Worm (Caenorhabditis elegans) whole organism, young adult: ENCODE measurements around the gene srx-135.

Experiments used
- C06A6.2 ChIP-seq: fragments of 200-800 bp; sonication (Bioruptor generic); conservative IDR thresholded peaks from 2 replicates; pipeline ENCODE4 v1.3.6; 2022; ENCODE audit warnings: missing genetic modification characterization, missing compliant biosample characterization
- D2030.7 ChIP-seq: fragments of 200-800 bp; sonication (Bioruptor generic); IDR thresholded peaks from 2 replicates; pipeline ENCODE4 v1.3.6; 2022; ENCODE audit warnings: missing genetic modification reagents, missing genetic modification characterization, missing compliant biosample characterization
- F33H1.4 ChIP-seq: fragments of 200-800 bp; sonication (Bioruptor generic); IDR thresholded peaks from 2 replicates; pipeline ENCODE4 v1.3.6; 2022; ENCODE audit warnings: missing genetic modification reagents, missing genetic modification characterization, missing compliant biosample characterization
- F39B2.1 ChIP-seq: fragments of 200-800 bp; sonication (Bioruptor generic); IDR thresholded peaks from 2 replicates; pipeline ENCODE4 v1.3.6; 2022; ENCODE audit warnings: missing genetic modification reagents, missing genetic modification characterization, missing compliant biosample characterization
- K11D2.4 ChIP-seq: fragments of 200-800 bp; sonication (Bioruptor generic); IDR thresholded peaks from 2 replicates; pipeline ENCODE4 v1.3.6; 2022; ENCODE audit warnings: missing genetic modification reagents, missing genetic modification characterization, missing compliant biosample characterization
- Y53G8AR.9 ChIP-seq: fragments of 200-800 bp; sonication (Bioruptor generic); conservative IDR thresholded peaks from 2 replicates; pipeline ENCODE4 v1.3.6; 2022; ENCODE audit warnings: missing genetic modification reagents, missing genetic modification characterization, missing compliant biosample characterization
- Y56A3A.18 ChIP-seq: fragments of 200-800 bp; sonication (Bioruptor generic); IDR thresholded peaks from 2 replicates; pipeline ENCODE4 v1.3.6; 2022; ENCODE audit warnings: missing genetic modification reagents, missing genetic modification characterization, missing compliant biosample characterization
- Y67H2A.10 ChIP-seq: fragments of 200-800 bp; sonication (Bioruptor generic); conservative IDR thresholded peaks from 2 replicates; pipeline ENCODE4 v1.3.6; 2022; ENCODE audit warnings: missing genetic modification reagents, missing genetic modification characterization, missing compliant biosample characterization
- Y79H2A.3 ChIP-seq: fragments of 200-800 bp; sonication (Bioruptor generic); conservative IDR thresholded peaks from 2 replicates; pipeline ENCODE4 v1.3.6; 2022; ENCODE audit warnings: missing genetic modification reagents, missing genetic modification characterization, missing compliant biosample characterization
- atf-7 ChIP-seq: sonication (generic microtip); optimal IDR thresholded peaks from 2 replicates; lab custom pipeline; 2017; ENCODE audit warnings: mild to moderate bottlenecking, missing genetic modification characterization, missing compliant biosample characterization
- attf-5 ChIP-seq: fragments of 200-800 bp; sonication (Bioruptor generic); optimal IDR thresholded peaks from 2 replicates; lab custom pipeline; 2018; ENCODE audit warnings: mild to moderate bottlenecking, missing genetic modification characterization, missing compliant biosample characterization
- cebp-1 ChIP-seq, 2 experiments: fragments of 200-800 bp in 1 of 2; sonication (Bioruptor generic) in 1 of 2; sonication (generic microtip) in 1 of 2; IDR thresholded peaks in 1 of 2; optimal IDR thresholded peaks in 1 of 2; 2 replicates each; pipeline versions ENCODE4 v1.3.6 to Lab custom; 2017 to 2022; ENCODE audit warnings: missing compliant biosample characterization in 2 of 2, missing genetic modification characterization in 2 of 2, mild to moderate bottlenecking in 1 of 2, missing genetic modification reagents in 1 of 2, moderate library complexity in 1 of 2
- gei-17 ChIP-seq: fragments of 200-800 bp; sonication (Bioruptor generic); optimal IDR thresholded peaks from 2 replicates; lab custom pipeline; 2018; ENCODE audit warnings: mild to moderate bottlenecking, missing genetic modification characterization, missing compliant biosample characterization
- hlh-26 ChIP-seq: fragments of 200-800 bp; sonication (Bioruptor generic); conservative IDR thresholded peaks from 2 replicates; pipeline ENCODE4 v1.3.6; 2022; ENCODE audit warnings: missing genetic modification reagents, missing genetic modification characterization, missing compliant biosample characterization
- hmg-1.2 ChIP-seq: fragments of 200-800 bp; sonication (Bioruptor generic); IDR thresholded peaks from 2 replicates; pipeline ENCODE4 v1.3.6; 2022; ENCODE audit warnings: missing genetic modification reagents, missing genetic modification characterization, missing compliant biosample characterization
- hmg-20 ChIP-seq: fragments of 200-800 bp; sonication (Bioruptor generic); IDR thresholded peaks from 2 replicates; pipeline ENCODE4 v1.3.6; 2022; ENCODE audit warnings: missing genetic modification reagents, missing genetic modification characterization, missing compliant biosample characterization
- let-526 ChIP-seq: fragments of 200-800 bp; sonication (Bioruptor generic); IDR thresholded peaks from 2 replicates; pipeline ENCODE4 v1.3.6; 2022; ENCODE audit warnings: missing genetic modification reagents, missing genetic modification characterization, missing compliant biosample characterization
- madf-6 ChIP-seq: fragments of 200-800 bp; sonication (Bioruptor generic); IDR thresholded peaks from 2 replicates; pipeline ENCODE4 v1.3.6; 2022; ENCODE audit warnings: missing genetic modification reagents, missing genetic modification characterization, missing compliant biosample characterization
- mcd-1 ChIP-seq: fragments of 200-800 bp; sonication (Bioruptor generic); IDR thresholded peaks from 2 replicates; pipeline ENCODE4 v1.3.6; 2022; ENCODE audit warnings: missing genetic modification reagents, missing genetic modification characterization, missing compliant biosample characterization
- nhr-120 ChIP-seq: fragments of 200-800 bp; sonication (Bioruptor generic); IDR thresholded peaks from 2 replicates; pipeline ENCODE4 v1.3.6; 2022; ENCODE audit warnings: missing genetic modification characterization, missing compliant biosample characterization
- nhr-80 ChIP-seq: sonication (generic microtip); optimal IDR thresholded peaks from 2 replicates; lab custom pipeline; 2016; ENCODE audit warnings: missing genetic modification characterization, missing compliant biosample characterization
- nhr-90 ChIP-seq: sonication (generic microtip); optimal IDR thresholded peaks from 2 replicates; lab custom pipeline; 2016; ENCODE audit warnings: missing genotype, mild to moderate bottlenecking, missing genetic modification characterization, missing compliant biosample characterization
- snpc-1.1 ChIP-seq: sonication (generic microtip); optimal IDR thresholded peaks from 2 replicates; lab custom pipeline; 2017; ENCODE audit warnings: missing genetic modification characterization, mild to moderate bottlenecking, missing compliant biosample characterization, antibody characterized with exemption, moderate library complexity, missing genotype, missing genetic modification reagents; ENCODE audit not compliant: insufficient read depth
- snpc-1.3 ChIP-seq: sonication (generic microtip); optimal IDR thresholded peaks from 2 replicates; lab custom pipeline; 2017; ENCODE audit warnings: missing genetic modification characterization, mild to moderate bottlenecking, missing compliant biosample characterization, antibody characterized with exemption, moderate library complexity, missing genotype, missing genetic modification reagents; ENCODE audit not compliant: insufficient read depth
- unc-130 ChIP-seq: sonication (generic microtip); optimal IDR thresholded peaks from 2 replicates; lab custom pipeline; 2016; ENCODE audit warnings: missing genetic modification reagents, missing genetic modification characterization, missing compliant biosample characterization
- zfh-2 ChIP-seq: fragments of 200-800 bp; sonication (Bioruptor generic); conservative IDR thresholded peaks from 2 replicates; pipeline ENCODE4 v1.3.6; 2022; ENCODE audit warnings: missing genetic modification reagents, missing genetic modification characterization, missing compliant biosample characterization
- zim-3 ChIP-seq: sonication (generic microtip); optimal IDR thresholded peaks from 2 replicates; lab custom pipeline; 2017; ENCODE audit warnings: mild to moderate bottlenecking, missing genetic modification characterization, moderate library complexity, missing compliant biosample characterization
- ztf-25 ChIP-seq: fragments of 200-800 bp; sonication (Bioruptor generic); IDR thresholded peaks from 2 replicates; pipeline ENCODE4 v1.3.6; 2022; ENCODE audit warnings: missing genetic modification reagents, missing genetic modification characterization, missing compliant biosample characterization

Gene srx-135

DNA sequence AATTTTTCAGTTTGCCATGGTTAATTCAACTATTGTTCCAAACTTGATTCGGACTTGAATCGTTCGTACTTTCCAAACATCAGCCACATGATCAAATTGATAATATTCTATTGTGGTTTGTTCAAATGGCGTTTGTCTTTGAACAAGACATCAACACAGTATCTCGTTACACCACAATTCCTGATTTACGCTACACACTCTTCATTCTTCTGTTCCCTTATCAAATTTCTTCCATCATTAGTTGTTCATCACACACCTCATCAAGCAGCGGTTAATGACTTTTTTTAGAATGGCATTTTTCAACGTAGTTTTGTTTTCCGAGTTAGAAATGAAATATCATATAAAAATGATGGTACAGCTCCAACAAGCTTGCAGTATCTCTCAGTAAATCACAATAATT is 19.2 kb downstream of the srx-135 start:
- TF ChIP-seq Y53G8AR.9: no peak
- TF ChIP-seq nhr-80: peak; percentile 85

DNA sequence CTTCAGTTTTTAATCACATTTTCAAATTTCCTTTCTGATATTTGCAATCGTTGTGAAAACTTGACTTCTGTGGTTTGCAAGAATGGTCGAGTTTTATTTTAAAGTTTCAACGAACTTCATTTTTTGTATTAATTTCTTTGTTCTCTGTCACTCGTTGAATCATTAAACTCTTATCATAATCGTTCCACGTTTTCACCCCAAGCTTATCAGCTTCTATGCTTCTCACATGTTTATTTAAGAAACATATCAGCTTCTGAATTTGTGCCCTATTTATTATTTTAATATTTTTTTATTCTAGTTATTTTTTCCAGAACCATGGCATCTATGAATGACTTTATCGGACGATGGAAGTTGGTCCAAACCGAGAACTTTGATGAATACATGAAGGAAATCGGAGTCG is 20.2 kb downstream of the srx-135 start, which contains the start of gene lbp-7:
Gene lbp-7, plus strand, starts transcription at position 312 of the 400 bp plus-strand sequence.
- TF ChIP-seq nhr-80: peak; percentile 61
- TF ChIP-seq let-526 (GFP tag; lab: Robert Waterston, UW): no peak

DNA sequence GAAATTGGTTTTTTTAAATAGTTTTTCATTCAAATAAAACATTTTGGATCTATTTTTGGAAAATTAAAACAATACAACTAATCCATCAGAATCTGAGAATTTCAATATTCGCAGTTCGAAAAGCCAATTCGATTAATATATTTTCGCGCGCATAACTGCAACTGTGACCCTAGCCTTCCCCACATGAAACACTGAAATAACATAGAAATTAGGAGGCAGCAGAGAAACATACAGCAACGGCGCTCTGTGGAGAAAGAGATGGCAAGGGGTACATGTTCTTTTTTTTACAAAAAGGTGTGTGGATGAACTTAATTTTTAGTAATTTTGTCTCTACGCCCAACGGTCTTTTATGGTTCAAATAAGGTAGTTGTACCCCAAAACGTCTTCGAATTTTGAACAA is 21.2 kb downstream of the srx-135 start:
- no peak for TF ChIP-seq snpc-1.1 (tag; lab: Kevin White, UChicago)
- TF ChIP-seq Y67H2A.10 (GFP tag; lab: Robert Waterston, UW): no peak
- 0 out of 2 replicates have a peak, but pooled peaks have one; percentile 8 for TF ChIP-seq mcd-1 (GFP tag; lab: Robert Waterston, UW)
- peak; percentile 71; the same call in 1 of the 2 replicates for TF ChIP-seq hmg-1.2 (GFP tag; lab: Robert Waterston, UW)
- TF ChIP-seq, all 124 proteins: peak for 2

DNA sequence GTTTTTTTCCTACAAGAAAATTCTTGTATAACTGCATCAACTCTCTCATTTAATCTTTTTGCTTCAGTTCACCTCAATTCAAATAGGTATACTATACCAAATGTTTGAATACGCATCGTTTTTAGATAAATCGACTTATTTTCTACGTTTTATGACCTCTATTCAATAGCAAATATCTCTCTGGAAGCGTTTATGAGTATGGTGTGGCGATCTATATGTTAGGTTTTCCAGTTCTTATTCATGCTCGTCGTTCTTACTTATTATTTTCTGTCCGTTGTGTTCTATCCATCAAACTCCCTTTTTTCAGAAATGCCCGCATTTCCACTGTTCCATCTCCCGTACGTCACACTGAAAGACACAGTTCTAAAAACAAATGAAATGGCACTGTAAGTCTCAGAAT is 21.6 kb downstream of the srx-135 start, which contains the start of gene T22G5.3:
Gene T22G5.3, plus strand, starts transcription at position 301 of the 400 bp plus-strand sequence.
- TF ChIP-seq zim-3 (tag; lab: Kevin White, UChicago): no peak

DNA sequence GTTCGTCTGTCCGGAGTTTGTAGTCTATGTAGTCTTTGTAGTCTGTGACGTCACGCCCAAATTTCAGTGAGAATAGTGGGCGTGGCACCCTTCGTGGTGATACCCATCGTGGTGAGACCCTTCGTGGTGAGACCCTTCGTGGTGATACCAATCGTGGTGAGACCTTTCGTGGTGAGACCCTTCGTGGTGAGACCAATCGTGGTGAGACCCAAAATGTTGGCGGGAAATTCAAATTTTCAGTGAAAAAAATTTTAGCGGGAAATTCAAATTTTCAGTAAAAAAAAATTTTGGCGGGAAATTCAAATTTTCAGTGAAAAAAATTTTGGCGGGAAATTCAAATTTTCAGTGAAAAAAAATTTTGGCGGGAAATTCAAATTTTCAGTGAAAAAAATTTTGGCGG is 23.2 kb downstream of the srx-135 start:
- TF ChIP-seq F33H1.4 (peak; percentile 73), D2030.7 (peak; percentile 24; the same call in 1 of the 2 replicates)
- TF ChIP-seq, all 124 proteins: peak for 2; not testable (repeated sequence) for 122

DNA sequence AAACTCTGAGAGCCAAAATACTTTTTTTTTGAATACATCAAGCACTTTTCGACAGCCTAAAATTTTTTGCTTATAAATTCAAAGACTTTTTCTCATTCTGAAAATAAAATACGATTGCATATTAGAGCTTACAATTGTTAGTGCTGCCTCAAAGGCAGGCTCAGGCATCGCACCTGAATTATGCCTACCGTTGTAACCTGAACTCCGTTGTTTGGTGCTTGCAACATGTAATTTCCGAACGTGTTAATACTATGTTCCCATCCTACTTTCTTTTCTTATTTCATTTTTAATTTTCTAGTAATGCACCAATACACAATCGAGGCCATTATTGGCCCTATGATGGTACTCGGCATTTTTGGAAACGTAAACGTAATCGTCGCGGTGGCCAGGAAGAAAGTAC is 28.4 kb downstream of the srx-135 start, which contains the start of gene srsx-19:
Gene srsx-19, plus strand, starts transcription at position 301 of the 400 bp plus-strand sequence.
- TF ChIP-seq hmg-20 (GFP tag; lab: Robert Waterston, UW) (no peak), atf-7 (tag; lab: Kevin White, UChicago) (no peak), unc-130 (GFP tag; lab: Kevin White, UChicago) (no peak), attf-5 (GFP tag; lab: Kevin White, UChicago) (no peak), C06A6.2 (GFP tag; lab: Robert Waterston, UW) (no peak), Y56A3A.18 (GFP tag; lab: Robert Waterston, UW) (no peak), zim-3 (tag; lab: Kevin White, UChicago) (no peak), nhr-120 (no peak), K11D2.4 (GFP tag; lab: Robert Waterston, UW) (no peak), Y79H2A.3 (GFP tag; lab: Robert Waterston, UW) (no peak), mcd-1 (GFP tag; lab: Robert Waterston, UW) (no peak), nhr-90 (tag; lab: Kevin White, UChicago) (no peak), madf-6 (GFP tag; lab: Robert Waterston, UW) (no peak), gei-17 (no peak), F39B2.1 (no peak), cebp-1 (GFP tag; IDR thresholded peaks at IDR 0.05; lab: Robert Waterston, UW) (no peak), cebp-1 (tag; optimal IDR thresholded peaks at IDR 0.05; lab: Kevin White, UChicago) (no peak), Y53G8AR.9 (no peak)
- TF ChIP-seq, all 124 proteins: peak for 0

DNA sequence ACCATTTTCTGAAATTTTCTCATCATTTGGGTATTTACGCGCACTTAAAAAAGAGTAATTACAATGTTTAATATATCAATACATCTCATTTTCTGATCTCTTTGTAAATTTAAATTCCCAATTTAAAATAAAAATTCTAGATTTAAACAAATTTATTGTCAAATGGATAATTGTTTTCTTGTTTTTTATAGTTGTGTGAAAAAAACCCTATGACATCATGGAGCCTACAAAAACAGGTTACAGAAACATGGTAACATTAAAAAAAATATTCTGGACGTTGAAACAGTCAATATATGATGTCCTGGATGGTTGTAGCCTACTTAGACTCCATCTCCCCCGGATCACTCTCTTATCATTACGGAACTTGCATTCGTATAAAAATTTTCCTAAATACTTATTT is 30.5 kb downstream of the srx-135 start, which contains the start of gene spp-12:
Gene spp-12, plus strand, starts transcription at position 301 of the 400 bp plus-strand sequence.
- TF ChIP-seq zfh-2 (GFP tag; lab: Robert Waterston, UW) (no peak), hlh-26 (no peak), C06A6.2 (GFP tag; lab: Robert Waterston, UW) (no peak), ztf-25 (GFP tag; lab: Robert Waterston, UW) (no peak), nhr-120 (no peak), snpc-1.3 (no peak)
